Fruit fly (Drosophila melanogaster) whole organism, prepupa: ENCODE results near the gene CG4572.

Experiments used
- Blimp-1 ChIP-seq: fragments of 200-800 bp; sonication (Bioruptor generic); optimal IDR thresholded peaks from 3 replicates; lab custom pipeline; 2017; ENCODE audit warnings: missing biosample characterization, missing genetic modification characterization, mild to moderate bottlenecking, moderate library complexity, missing genetic modification reagents
- CG10631 ChIP-seq: fragments of 200-800 bp; sonication (Bioruptor generic); optimal IDR thresholded peaks from 2 replicates; lab custom pipeline; 2016; ENCODE audit warnings: missing biosample characterization, missing genetic modification characterization
- CG10669 ChIP-seq: fragments of 200-800 bp; sonication (Bioruptor generic); optimal IDR thresholded peaks from 3 replicates; lab custom pipeline; 2018; ENCODE audit warnings: missing biosample characterization, mild to moderate bottlenecking, missing genetic modification characterization, moderate library complexity
- CG11294 ChIP-seq: fragments of 200-800 bp; sonication (Bioruptor generic); IDR thresholded peaks from 2 replicates; pipeline ENCODE4 v1.3.6; 2022; ENCODE audit warnings: missing biosample characterization, missing genetic modification characterization
- CG11902 ChIP-seq: fragments of 200-800 bp; sonication (Bioruptor generic); optimal IDR thresholded peaks from 3 replicates; lab custom pipeline; 2016; ENCODE audit warnings: missing biosample characterization, missing genetic modification characterization
- CG15336 ChIP-seq: fragments of 200-800 bp; sonication (Bioruptor generic); IDR thresholded peaks from 2 replicates; pipeline ENCODE4 v1.3.6; 2022; ENCODE audit warnings: missing biosample characterization, missing genetic modification characterization
- CG1621 ChIP-seq: fragments of 200-800 bp; sonication (Bioruptor generic); optimal IDR thresholded peaks from 3 replicates; lab custom pipeline; 2018; ENCODE audit warnings: missing biosample characterization, mild to moderate bottlenecking, missing genetic modification characterization
- CG16779 ChIP-seq: fragments of 200-800 bp; sonication (Bioruptor generic); optimal IDR thresholded peaks from 3 replicates; lab custom pipeline; 2017; ENCODE audit warnings: missing biosample characterization, mild to moderate bottlenecking, missing genetic modification characterization
- CG3032 ChIP-seq: fragments of 200-800 bp; optimal IDR thresholded peaks from 2 replicates; lab custom pipeline; 2019; ENCODE audit warnings: missing biosample characterization, mild to moderate bottlenecking, missing genetic modification characterization, moderate library complexity
- CG31627 ChIP-seq: fragments of 200-800 bp; sonication (Bioruptor generic); optimal IDR thresholded peaks from 3 replicates; lab custom pipeline; 2016; ENCODE audit warnings: missing biosample characterization, missing genetic modification characterization
- CG32006 ChIP-seq: fragments of 200-800 bp; sonication (Bioruptor generic); optimal IDR thresholded peaks from 3 replicates; lab custom pipeline; 2017; ENCODE audit warnings: missing biosample characterization, mild to moderate bottlenecking, missing genetic modification characterization
- CG34406 ChIP-seq: fragments of 200-800 bp; sonication (Bioruptor generic); optimal IDR thresholded peaks from 3 replicates; lab custom pipeline; 2016; ENCODE audit warnings: missing biosample characterization, missing genetic modification characterization
- CG4318 ChIP-seq: fragments of 200-800 bp; sonication (Bioruptor generic); optimal IDR thresholded peaks from 3 replicates; lab custom pipeline; 2017; ENCODE audit warnings: missing biosample characterization, mild to moderate bottlenecking, missing genetic modification characterization
- CG6163 ChIP-seq: fragments of 200-800 bp; sonication (Bioruptor generic); IDR thresholded peaks from 3 replicates; pipeline ENCODE4 v1.3.6; 2022; ENCODE audit warnings: missing biosample characterization, missing genetic modification characterization
- CG6276 ChIP-seq: fragments of 200-800 bp; sonication (Bioruptor generic); optimal IDR thresholded peaks from 2 replicates; lab custom pipeline; 2017; ENCODE audit warnings: missing biosample characterization, mild to moderate bottlenecking, missing genetic modification characterization
- CG6792 ChIP-seq: fragments of 200-800 bp; sonication (Bioruptor generic); optimal IDR thresholded peaks from 3 replicates; lab custom pipeline; 2016; ENCODE audit warnings: missing biosample characterization, missing genetic modification characterization
- CG6808 ChIP-seq: fragments of 200-800 bp; sonication (Bioruptor generic); optimal IDR thresholded peaks from 3 replicates; lab custom pipeline; 2017; ENCODE audit warnings: missing biosample characterization, missing genetic modification characterization, mild to moderate bottlenecking, moderate library complexity, missing genetic modification reagents
- CG6854 ChIP-seq: fragments of 200-800 bp; sonication (Bioruptor generic); optimal IDR thresholded peaks from 2 replicates; lab custom pipeline; 2017; ENCODE audit warnings: missing biosample characterization, mild to moderate bottlenecking, missing genetic modification characterization
- CG7368 ChIP-seq: fragments of 200-800 bp; sonication (Bioruptor generic); optimal IDR thresholded peaks from 3 replicates; lab custom pipeline; 2016; ENCODE audit warnings: missing biosample characterization, missing genetic modification characterization
- CG8119 ChIP-seq: fragments of 200-800 bp; sonication (Bioruptor generic); IDR thresholded peaks from 3 replicates; pipeline ENCODE4 v1.3.6; 2022; ENCODE audit warnings: missing biosample characterization, missing genetic modification characterization
- CG8319 ChIP-seq: fragments of 200-800 bp; sonication (Bioruptor generic); optimal IDR thresholded peaks from 3 replicates; lab custom pipeline; 2016; ENCODE audit warnings: missing biosample characterization, missing genetic modification characterization
- CG8632 ChIP-seq: fragments of 200-800 bp; sonication (Bioruptor generic); optimal IDR thresholded peaks from 3 replicates; lab custom pipeline; 2016; ENCODE audit warnings: missing biosample characterization, missing genetic modification characterization
- CG9139 ChIP-seq: fragments of 200-800 bp; sonication (Bioruptor generic); optimal IDR thresholded peaks from 3 replicates; lab custom pipeline; 2017; ENCODE audit warnings: missing biosample characterization, mild to moderate bottlenecking, missing genetic modification characterization
- Eip75B ChIP-seq: fragments of 200-800 bp; sonication (Bioruptor generic); optimal IDR thresholded peaks from 3 replicates; lab custom pipeline; 2016; ENCODE audit warnings: missing biosample characterization, missing genetic modification characterization
- Eip78C ChIP-seq: fragments of 200-800 bp; sonication (Bioruptor generic); peaks from one replicate; lab custom pipeline; 2016; ENCODE audit warnings: missing biosample characterization, missing genetic modification characterization
- Eip93F ChIP-seq: fragments of 200-800 bp; sonication (Bioruptor generic); optimal IDR thresholded peaks from 2 replicates; lab custom pipeline; 2016; ENCODE audit warnings: missing biosample characterization, mild to moderate bottlenecking, missing genetic modification characterization
- Ets21C ChIP-seq: fragments of 200-800 bp; sonication (Bioruptor generic); optimal IDR thresholded peaks from 3 replicates; lab custom pipeline; 2016; ENCODE audit warnings: missing biosample characterization, missing genetic modification characterization
- Ets96B ChIP-seq: fragments of 200-800 bp; optimal IDR thresholded peaks from 2 replicates; lab custom pipeline; 2019; ENCODE audit warnings: missing biosample characterization, mild to moderate bottlenecking, missing genetic modification characterization, moderate library complexity
- Gug ChIP-seq: fragments of 200-800 bp; sonication (Bioruptor generic); IDR thresholded peaks from 2 replicates; pipeline ENCODE4 v1.3.6; 2022; ENCODE audit warnings: missing biosample characterization, missing genetic modification characterization
- Hr38 ChIP-seq: sonication (Bioruptor generic); optimal IDR thresholded peaks from 2 replicates; lab custom pipeline; 2016; ENCODE audit warnings: missing biosample characterization, missing genetic modification characterization
- Hr39 ChIP-seq: fragments of 200-800 bp; sonication (Bioruptor generic); optimal IDR thresholded peaks from 2 replicates; lab custom pipeline; 2016; ENCODE audit warnings: missing biosample characterization, missing genetic modification characterization
- Hr4 ChIP-seq: fragments of 200-800 bp; sonication (Bioruptor generic); optimal IDR thresholded peaks from 3 replicates; lab custom pipeline; 2016; ENCODE audit warnings: missing biosample characterization, missing genetic modification characterization
- Lpt ChIP-seq: fragments of 200-800 bp; sonication (Bioruptor generic); optimal IDR thresholded peaks from 3 replicates; lab custom pipeline; 2016; ENCODE audit warnings: missing biosample characterization, missing genetic modification characterization
- Met ChIP-seq: fragments of 200-800 bp; sonication (Bioruptor generic); optimal IDR thresholded peaks from 3 replicates; lab custom pipeline; 2016; ENCODE audit warnings: missing biosample characterization, missing genetic modification characterization
- OdsH ChIP-seq: fragments of 200-800 bp; sonication (Bioruptor generic); optimal IDR thresholded peaks from 3 replicates; lab custom pipeline; 2016; ENCODE audit warnings: missing biosample characterization, missing genetic modification characterization
- Smox ChIP-seq: fragments of 200-800 bp; sonication (Bioruptor generic); optimal IDR thresholded peaks from 3 replicates; lab custom pipeline; 2016; ENCODE audit warnings: missing biosample characterization, missing genetic modification characterization
- Sox102F ChIP-seq: fragments of 200-800 bp; sonication (Bioruptor generic); optimal IDR thresholded peaks from 2 replicates; lab custom pipeline; 2016; ENCODE audit warnings: missing biosample characterization, mild to moderate bottlenecking, missing genetic modification characterization
- Sox14 ChIP-seq: fragments of 200-800 bp; sonication (Bioruptor generic); optimal IDR thresholded peaks from 3 replicates; lab custom pipeline; 2016; ENCODE audit warnings: missing biosample characterization, missing genetic modification characterization
- Sox15 ChIP-seq: fragments of 200-800 bp; sonication (Bioruptor generic); optimal IDR thresholded peaks from 3 replicates; lab custom pipeline; 2016; ENCODE audit warnings: missing biosample characterization, missing genetic modification characterization
- achi ChIP-seq: fragments of 200-800 bp; sonication (Bioruptor generic); optimal IDR thresholded peaks from 3 replicates; lab custom pipeline; 2016; ENCODE audit warnings: missing biosample characterization, missing genetic modification characterization
- acj6 ChIP-seq: fragments of 200-800 bp; sonication (Bioruptor generic); optimal IDR thresholded peaks from 3 replicates; lab custom pipeline; 2016; ENCODE audit warnings: missing biosample characterization, missing genetic modification characterization
- cyc ChIP-seq: fragments of 200-800 bp; sonication (Bioruptor generic); optimal IDR thresholded peaks from 3 replicates; lab custom pipeline; 2016; ENCODE audit warnings: missing biosample characterization, missing genetic modification characterization
- dsx ChIP-seq: fragments of 200-800 bp; optimal IDR thresholded peaks from 3 replicates; lab custom pipeline; 2019; ENCODE audit warnings: missing biosample characterization, mild to moderate bottlenecking, missing genetic modification characterization, moderate library complexity; ENCODE audit not compliant: poor library complexity, severe bottlenecking
- eg ChIP-seq: fragments of 200-800 bp; sonication (Bioruptor generic); IDR thresholded peaks from 3 replicates; pipeline ENCODE4 v1.3.6; 2022; ENCODE audit warnings: missing biosample characterization, missing genetic modification characterization
- fd59A ChIP-seq: fragments of 200-800 bp; sonication (Bioruptor generic); optimal IDR thresholded peaks from 2 replicates; lab custom pipeline; 2017; ENCODE audit warnings: missing biosample characterization, mild to moderate bottlenecking, missing genetic modification characterization, missing genetic modification reagents
- fd85E ChIP-seq: fragments of 200-800 bp; sonication (Bioruptor generic); optimal IDR thresholded peaks from 3 replicates; lab custom pipeline; 2016; ENCODE audit warnings: missing biosample characterization, missing genetic modification characterization
- fkh ChIP-seq: fragments of 200-800 bp; sonication (Bioruptor generic); optimal IDR thresholded peaks from 3 replicates; lab custom pipeline; 2017; ENCODE audit warnings: missing biosample characterization, mild to moderate bottlenecking, missing genetic modification characterization, moderate library complexity
- lz ChIP-seq: fragments of 200-800 bp; sonication (Bioruptor generic); optimal IDR thresholded peaks from 3 replicates; lab custom pipeline; 2016; ENCODE audit warnings: missing biosample characterization, missing genetic modification characterization
- net ChIP-seq: fragments of 200-800 bp; sonication (Bioruptor generic); optimal IDR thresholded peaks from 3 replicates; lab custom pipeline; 2016; ENCODE audit warnings: missing biosample characterization, missing genetic modification characterization
- pdm3 ChIP-seq: fragments of 200-800 bp; sonication (Bioruptor generic); optimal IDR thresholded peaks from 3 replicates; lab custom pipeline; 2016; ENCODE audit warnings: missing biosample characterization, missing genetic modification characterization
- salr ChIP-seq, 2 experiments: fragments of 200-800 bp; sonication (Bioruptor generic); optimal IDR thresholded peaks; 3 replicates each; lab custom pipeline; 2016 to 2018; ENCODE audit warnings: missing biosample characterization in 2 of 2, missing genetic modification characterization in 2 of 2, mild to moderate bottlenecking in 1 of 2
- spab ChIP-seq: fragments of 200-800 bp; sonication (Bioruptor generic); optimal IDR thresholded peaks from 2 replicates; lab custom pipeline; 2017; ENCODE audit warnings: missing biosample characterization, mild to moderate bottlenecking, missing genetic modification characterization, missing genetic modification reagents

Gene CG4572

dm6 chr3R:19908863-19909343 lies 44.7 kb upstream of the CG4572 start:
- TF ChIP-seq CG3032 (tag; lab: Kevin White, UChicago) (peak; percentile 52), dsx (GFP tag; lab: Kevin White, UChicago) (peak; percentile 51), fd85E (GFP tag; lab: Kevin White, UChicago) (peak; percentile 65), pdm3 (GFP tag; lab: Kevin White, UChicago) (peak; percentile 86), CG6276 (GFP tag; lab: Kevin White, UChicago) (peak; percentile 77), CG34406 (GFP tag; lab: Kevin White, UChicago) (peak; percentile 85), CG11294 (GFP tag; lab: Robert Waterston, UW) (peak; percentile 51; the same call in 1 of the 2 replicates), Eip75B (peak; percentile 79), CG9139 (GFP tag; lab: Kevin White, UChicago) (no peak), CG6854 (GFP tag; lab: Kevin White, UChicago) (peak; percentile 30), CG31627 (GFP tag; lab: Kevin White, UChicago) (peak; percentile 86), salr (GFP tag; optimal IDR thresholded peaks at IDR 0.05; lab: Kevin White, UChicago) (peak; percentile 68), CG16779 (peak; percentile 57), Blimp-1 (GFP tag; lab: Kevin White, UChicago) (peak; percentile 42), Smox (GFP tag; lab: Kevin White, UChicago) (peak; percentile 86), CG7368 (GFP tag; lab: Kevin White, UChicago) (peak; percentile 80), net (GFP tag; lab: Kevin White, UChicago) (peak; percentile 84), Gug (GFP tag; lab: Robert Waterston, UW) (peak; percentile 70), cyc (GFP tag; lab: Kevin White, UChicago) (peak; percentile 81), CG8319 (peak; percentile 74), CG8119 (peak; percentile 80), Ets21C (GFP tag; lab: Kevin White, UChicago) (peak; percentile 84), CG32006 (GFP tag; lab: Kevin White, UChicago) (peak; percentile 84), eg (GFP tag; lab: Robert Waterston, UW) (peak; percentile 90), Hr39 (GFP tag; lab: Kevin White, UChicago) (peak; percentile 88), CG11902 (GFP tag; lab: Kevin White, UChicago) (peak; percentile 82), CG15336 (peak; percentile 87), Ets96B (tag; lab: Kevin White, UChicago) (peak; percentile 69), CG8632 (GFP tag; lab: Kevin White, UChicago) (peak; percentile 81), CG4318 (GFP tag; lab: Kevin White, UChicago) (peak; percentile 63), acj6 (GFP tag; lab: Kevin White, UChicago) (peak; percentile 86), Sox102F (GFP tag; lab: Kevin White, UChicago) (peak; percentile 87), CG10631 (GFP tag; lab: Kevin White, UChicago) (peak; percentile 82), Eip78C (GFP tag; lab: Kevin White, UChicago) (peak; percentile 95), CG1621 (tag; lab: Kevin White, UChicago) (peak; percentile 82), CG10669 (peak; percentile 77), CG6792 (GFP tag; lab: Kevin White, UChicago) (peak; percentile 89), Sox15 (GFP tag; lab: Kevin White, UChicago) (peak; percentile 88), fkh (GFP tag; lab: Kevin White, UChicago) (peak; percentile 14), Hr38 (GFP tag; lab: Kevin White, UChicago) (no peak), Hr4 (peak; percentile 86), spab (GFP tag; lab: Kevin White, UChicago) (peak; percentile 54), CG6163 (peak; percentile 90), Sox14 (peak; percentile 92), fd59A (GFP tag; lab: Kevin White, UChicago) (peak; percentile 59), OdsH (GFP tag; lab: Kevin White, UChicago) (peak; percentile 87), Eip93F (GFP tag; lab: Kevin White, UChicago) (no peak), Lpt (GFP tag; lab: Kevin White, UChicago) (peak; percentile 73), lz (GFP tag; lab: Kevin White, UChicago) (peak; percentile 88), Met (GFP tag; lab: Kevin White, UChicago) (peak; percentile 71), CG6808 (peak; percentile 53), achi (GFP tag; lab: Kevin White, UChicago) (peak; percentile 84)
